Fruit fly (Drosophila melanogaster) whole organism, adult: ENCODE results near the gene Msp300.

Source experiments
- CG11617 ChIP-seq: fragments of 200-800 bp; sonication (Bioruptor generic); optimal IDR thresholded peaks from 2 replicates; lab custom pipeline; 2017; ENCODE audit warnings: mild to moderate bottlenecking, missing biosample characterization, missing genetic modification reagents, missing genetic modification characterization
- CG12768 ChIP-seq: fragments of 200-800 bp; sonication (Bioruptor generic); optimal IDR thresholded peaks from 2 replicates; lab custom pipeline; 2017; ENCODE audit warnings: missing biosample characterization, missing genetic modification characterization, mild to moderate bottlenecking, moderate library complexity, missing genetic modification reagents
- CG14711 ChIP-seq: fragments of 200-800 bp; sonication (Bioruptor generic); optimal IDR thresholded peaks from 2 replicates; lab custom pipeline; 2018; ENCODE audit warnings: missing biosample characterization, mild to moderate bottlenecking, missing genetic modification characterization, moderate library complexity
- CG1620 ChIP-seq: fragments of 200-800 bp; sonication (Bioruptor generic); optimal IDR thresholded peaks from 2 replicates; lab custom pipeline; 2016; ENCODE audit warnings: missing biosample characterization, missing genetic modification characterization
- CG33017 ChIP-seq: fragments of 200-800 bp; sonication (Bioruptor generic); optimal IDR thresholded peaks from 2 replicates; lab custom pipeline; 2018; ENCODE audit warnings: missing biosample characterization, mild to moderate bottlenecking, missing genetic modification characterization, moderate library complexity
- CG5204 ChIP-seq: fragments of 200-800 bp; sonication (Bioruptor generic); optimal IDR thresholded peaks from 2 replicates; lab custom pipeline; 2016; ENCODE audit warnings: missing biosample characterization, missing genetic modification characterization
- CG7045 ChIP-seq: fragments of 200-800 bp; sonication (Bioruptor generic); optimal IDR thresholded peaks from 2 replicates; lab custom pipeline; 2017; ENCODE audit warnings: missing biosample characterization, mild to moderate bottlenecking, missing genetic modification characterization
- CG7101 ChIP-seq: fragments of 200-800 bp; sonication (Bioruptor generic); optimal IDR thresholded peaks from 2 replicates; lab custom pipeline; 2018; ENCODE audit warnings: missing biosample characterization, mild to moderate bottlenecking, missing genetic modification characterization, moderate library complexity
- Clk ChIP-seq: fragments of 200-800 bp; sonication (Bioruptor generic); optimal IDR thresholded peaks from 2 replicates; lab custom pipeline; 2017; ENCODE audit warnings: missing biosample characterization, missing genetic modification characterization
- Crg-1 ChIP-seq: fragments of 200-800 bp; sonication (Bioruptor generic); optimal IDR thresholded peaks from 2 replicates; lab custom pipeline; 2016; ENCODE audit warnings: missing biosample characterization, missing genetic modification characterization
- Hr96 ChIP-seq: fragments of 200-800 bp; sonication (Bioruptor generic); optimal IDR thresholded peaks from 2 replicates; lab custom pipeline; 2016; ENCODE audit warnings: missing biosample characterization, missing genetic modification characterization
- Mnt ChIP-seq: fragments of 200-800 bp; sonication (Bioruptor generic); optimal IDR thresholded peaks from 2 replicates; lab custom pipeline; 2016; ENCODE audit warnings: missing biosample characterization, mild to moderate bottlenecking, missing genetic modification characterization
- bab1 ChIP-seq: fragments of 200-800 bp; sonication (Bioruptor generic); optimal IDR thresholded peaks from 3 replicates; lab custom pipeline; 2019; ENCODE audit warnings: missing biosample characterization, mild to moderate bottlenecking, missing genetic modification characterization, moderate library complexity
- cic ChIP-seq: fragments of 200-800 bp; sonication (Bioruptor generic); optimal IDR thresholded peaks from 2 replicates; lab custom pipeline; 2017; ENCODE audit warnings: missing biosample characterization, mild to moderate bottlenecking, missing genetic modification characterization, moderate library complexity
- cnc ChIP-seq, 2 experiments: fragments of >200 bp; optimal IDR thresholded peaks; 2 replicates each; lab custom pipeline; 2017
- kay ChIP-seq: fragments of 200-800 bp; sonication (Bioruptor generic); peaks from one replicate; lab custom pipeline; 2016; ENCODE audit warnings: missing biosample characterization, missing genetic modification characterization, borderline replicate concordance
- ovo ChIP-seq: fragments of 200-800 bp; sonication (Bioruptor generic); optimal IDR thresholded peaks from 2 replicates; lab custom pipeline; 2016; ENCODE audit warnings: missing biosample characterization, missing genetic modification characterization
- pad ChIP-seq: fragments of 200-800 bp; sonication (Bioruptor generic); optimal IDR thresholded peaks from 3 replicates; lab custom pipeline; 2017; ENCODE audit warnings: missing biosample characterization, missing genetic modification characterization, mild to moderate bottlenecking, moderate library complexity, missing genetic modification reagents
- tj ChIP-seq: fragments of 200-800 bp; sonication (Bioruptor generic); optimal IDR thresholded peaks from 3 replicates; lab custom pipeline; 2017; ENCODE audit warnings: missing biosample characterization, mild to moderate bottlenecking, missing genetic modification characterization, moderate library complexity
- toe ChIP-seq: fragments of 200-800 bp; sonication (Bioruptor generic); optimal IDR thresholded peaks from 2 replicates; lab custom pipeline; 2016; ENCODE audit warnings: missing biosample characterization, missing genetic modification characterization

The Msp300 gene

dm6 chr2L:5232175-5232574 lies 131.5 kb downstream of the Msp300 start:
- no peak for TF ChIP-seq toe (GFP tag; lab: Kevin White, UChicago)

- no peak for TF ChIP-seq CG5204 (GFP tag; lab: Kevin White, UChicago)
- TF ChIP-seq kay (GFP tag; lab: Kevin White, UChicago), result peak; percentile 84
- TF ChIP-seq pad (GFP tag; lab: Kevin White, UChicago), result no peak
- peak; percentile 32 for TF ChIP-seq CG12768
- TF ChIP-seq tj, result peak; percentile 96
- TF ChIP-seq toe (GFP tag; lab: Kevin White, UChicago), result no peak
- peak; percentile 2 for TF ChIP-seq Crg-1 (GFP tag; lab: Kevin White, UChicago)
- no peak for TF ChIP-seq bab1 (GFP tag; lab: Kevin White, UChicago)
- no peak for TF ChIP-seq CG7101 (tag; lab: Kevin White, UChicago)
- peak; percentile 87 for TF ChIP-seq cic (GFP tag; lab: Kevin White, UChicago)
- TF ChIP-seq CG14711, result no peak
- TF ChIP-seq Mnt (GFP tag; lab: Kevin White, UChicago), result peak; percentile 64
- TF ChIP-seq CG1620, result no peak
- TF ChIP-seq cnc (optimal IDR thresholded peaks at IDR 0.05; lab: Kevin White, UChicago), result no peak
- TF ChIP-seq CG7045, result no peak
- no peak for TF ChIP-seq ovo (GFP tag; lab: Kevin White, UChicago)
- TF ChIP-seq CG33017 (tag; lab: Kevin White, UChicago), result peak; percentile 28
- TF ChIP-seq CG11617 (GFP tag; lab: Kevin White, UChicago), result no peak
- TF ChIP-seq Clk (GFP tag; lab: Kevin White, UChicago), result peak; percentile 33
- no peak for TF ChIP-seq Hr96
Observed at dm6 chr2L:5232967-5233909, 132.6 kb downstream of the Msp300 start.

dm6 chr2L:5234714-5235298 lies 134.1 kb downstream of the Msp300 start:
- TF ChIP-seq cnc (optimal IDR thresholded peaks at IDR 0.05; lab: Kevin White, UChicago), result no peak
- no peak for TF ChIP-seq CG33017 (tag; lab: Kevin White, UChicago)
- no peak for TF ChIP-seq CG7101 (tag; lab: Kevin White, UChicago)
- no peak for TF ChIP-seq CG14711
- no peak for TF ChIP-seq Crg-1 (GFP tag; lab: Kevin White, UChicago)
- no peak for TF ChIP-seq CG11617 (GFP tag; lab: Kevin White, UChicago)
- TF ChIP-seq bab1 (GFP tag; lab: Kevin White, UChicago), result no peak
- no peak for TF ChIP-seq tj
- TF ChIP-seq cic (GFP tag; lab: Kevin White, UChicago), result no peak
- TF ChIP-seq CG1620, result no peak
- no peak for TF ChIP-seq toe (GFP tag; lab: Kevin White, UChicago)
- no peak for TF ChIP-seq kay (GFP tag; lab: Kevin White, UChicago)
- TF ChIP-seq pad (GFP tag; lab: Kevin White, UChicago), result no peak

- TF ChIP-seq Clk (GFP tag; lab: Kevin White, UChicago) (no peak), CG12768 (no peak), Mnt (GFP tag; lab: Kevin White, UChicago) (no peak), cnc (optimal IDR thresholded peaks at IDR 0.05; lab: Kevin White, UChicago) (no peak), CG33017 (tag; lab: Kevin White, UChicago) (no peak), toe (GFP tag; lab: Kevin White, UChicago) (no peak), CG7101 (tag; lab: Kevin White, UChicago) (no peak), CG7045 (no peak), CG14711 (no peak), bab1 (GFP tag; lab: Kevin White, UChicago) (no peak), tj (no peak)
Observed at dm6 chr2L:5236346-5236809, 135.7 kb downstream of the Msp300 start.

dm6 chr2L:5237175-5237753 lies 136.6 kb downstream of the Msp300 start:
- peak; percentile 20 for TF ChIP-seq CG7101 (tag; lab: Kevin White, UChicago)
- no peak for TF ChIP-seq Clk (GFP tag; lab: Kevin White, UChicago)
- TF ChIP-seq Mnt (GFP tag; lab: Kevin White, UChicago), result peak; percentile 31
- TF ChIP-seq CG14711, result no peak
- peak; percentile 92 for TF ChIP-seq tj
- TF ChIP-seq CG33017 (tag; lab: Kevin White, UChicago), result peak; percentile 8

dm6 chr2L:5237899-5238566 lies 137.4 kb downstream of the Msp300 start:
- TF ChIP-seq kay (GFP tag; lab: Kevin White, UChicago), result peak; percentile 51
- TF ChIP-seq ovo (GFP tag; lab: Kevin White, UChicago), result no peak
- TF ChIP-seq Clk (GFP tag; lab: Kevin White, UChicago), result no peak
